Worm (Caenorhabditis elegans) whole organism, L4/young adult: Measurements from ENCODE around the gene F32F2.4.

Experiments used
- W03F9.2 ChIP-seq: fragments of 150-350 bp; optimal IDR thresholded peaks from 2 replicates; lab custom pipeline; 2014; ENCODE audit warnings: missing biosample characterization, missing genetic modification characterization
- dao-5 ChIP-seq: sonication (generic microtip); optimal IDR thresholded peaks from 2 replicates; lab custom pipeline; 2016; ENCODE audit warnings: missing genotype, missing genetic modification characterization, moderate library complexity, missing compliant biosample characterization
- him-1 ChIP-seq: sonication (generic microtip); optimal IDR thresholded peaks from 2 replicates; lab custom pipeline; 2016; ENCODE audit warnings: missing genotype, missing genetic modification reagents, missing genetic modification characterization, missing compliant biosample characterization

F32F2.4 gene

ce11 chrV:13304663-13305188 lies 28.7 kb downstream of the F32F2.4 start, which contains the start of gene C26E1.2:
Gene C26E1.2, plus strand, starts transcription at chrV:13305138.
- no peak for TF ChIP-seq W03F9.2 (tag; lab: Kevin White, UChicago)
- no peak for TF ChIP-seq him-1 (tag; lab: Kevin White, UChicago)
- no peak for TF ChIP-seq dao-5 (tag; lab: Kevin White, UChicago)

ce11 chrV:13308616-13309015 lies 32.6 kb downstream of the F32F2.4 start, which contains the start of gene C50B6.1:
Gene C50B6.1, plus strand, starts transcription at chrV:13308916.
- TF ChIP-seq him-1 (tag; lab: Kevin White, UChicago): no peak
- TF ChIP-seq dao-5 (tag; lab: Kevin White, UChicago): no peak
- TF ChIP-seq W03F9.2 (tag; lab: Kevin White, UChicago): no peak

- TF ChIP-seq dao-5 (tag; lab: Kevin White, UChicago): no peak
- TF ChIP-seq him-1 (tag; lab: Kevin White, UChicago): no peak
- TF ChIP-seq W03F9.2 (tag; lab: Kevin White, UChicago): no peak
These were observed 33.7 kb downstream of the F32F2.4 start for ce11 chrV:13309806-13310205.

ce11 chrV:13312210-13312676 lies 36.2 kb downstream of the F32F2.4 start, which contains the start of gene nasp-2:
Gene nasp-2, minus strand, starts transcription at chrV:13312260.
- TF ChIP-seq W03F9.2 (tag; lab: Kevin White, UChicago) (peak; percentile 52), him-1 (tag; lab: Kevin White, UChicago) (no peak), dao-5 (tag; lab: Kevin White, UChicago) (no peak)

ce11 chrV:13313045-13313623 lies 37.1 kb downstream of the F32F2.4 start, which contains the start of gene C50B6.3:
Gene C50B6.3, plus strand, starts transcription at chrV:13313573.
- TF ChIP-seq him-1 (tag; lab: Kevin White, UChicago): no peak
- no peak for TF ChIP-seq dao-5 (tag; lab: Kevin White, UChicago)
- TF ChIP-seq W03F9.2 (tag; lab: Kevin White, UChicago): peak; percentile 78

ce11 chrV:13317911-13318502 lies 41.9 kb downstream of the F32F2.4 start, which contains the start of the genes col-161 and srh-18:
Gene col-161, minus strand, starts transcription at chrV:13318011.
Gene srh-18, plus strand, starts transcription at chrV:13318452.
- no peak for TF ChIP-seq him-1 (tag; lab: Kevin White, UChicago)
- no peak for TF ChIP-seq dao-5 (tag; lab: Kevin White, UChicago)
- TF ChIP-seq W03F9.2 (tag; lab: Kevin White, UChicago): no peak

- TF ChIP-seq dao-5 (tag; lab: Kevin White, UChicago) (no peak), him-1 (tag; lab: Kevin White, UChicago) (no peak), W03F9.2 (tag; lab: Kevin White, UChicago) (no peak)
These were observed 44.6 kb downstream of the F32F2.4 start, which contains the start of gene srh-15 for ce11 chrV:13320676-13321075. Gene srh-15, plus strand, starts transcription at chrV:13320976.

- TF ChIP-seq him-1 (tag; lab: Kevin White, UChicago) (no peak), W03F9.2 (tag; lab: Kevin White, UChicago) (no peak), dao-5 (tag; lab: Kevin White, UChicago) (no peak)
These were observed 49.1 kb downstream of the F32F2.4 start, which contains the start of gene C50B6.7 for ce11 chrV:13324933-13325760. Gene C50B6.7, minus strand, starts transcription at chrV:13324983.
